Fruit fly (Drosophila melanogaster): ENCODE results near the gene CG43673.

dm6 chrX:15740288-15740726 lies 38.6 kb upstream of the CG43673 start:
- TF ChIP-seq Crg-1 (GFP tag; optimal IDR thresholded peaks at IDR 0.05) (peak; percentile 7), CG7101 (tag; optimal IDR thresholded peaks at IDR 0.05) (peak; percentile 87), kay (GFP tag; ENCODE audit: borderline replicate concordance) (no peak), Clk (GFP tag; optimal IDR thresholded peaks at IDR 0.05) (peak; percentile 14), CG14711 (tag; optimal IDR thresholded peaks at IDR 0.05) (peak; percentile 78), CG12768 (GFP tag; optimal IDR thresholded peaks at IDR 0.05) (peak; percentile 63), toe (GFP tag; optimal IDR thresholded peaks at IDR 0.05) (no peak), CG11617 (GFP tag; optimal IDR thresholded peaks at IDR 0.05) (peak; percentile 76), pad (GFP tag; optimal IDR thresholded peaks at IDR 0.05) (peak; percentile 46)

Data from whole organism, adult.